Worm (Caenorhabditis elegans): ENCODE results near the gene frpr-10.

- TF ChIP-seq unc-55 (GFP tag; optimal IDR thresholded peaks at IDR 0.05) (no peak), syd-9 (tag; optimal IDR thresholded peaks at IDR 0.05) (no peak), pqm-1 (tag; optimal IDR thresholded peaks at IDR 0.05) (no peak), nfya-1 (tag; optimal IDR thresholded peaks at IDR 0.05) (peak; percentile 14), pat-9 (tag; optimal IDR thresholded peaks at IDR 0.05) (no peak), C38D4.7 (GFP tag; optimal IDR thresholded peaks at IDR 0.05) (no peak), sox-4 (tag; optimal IDR thresholded peaks at IDR 0.05) (no peak)
Observed at ce11 chrIV:7982024-7982576, 24.5 kb downstream of the frpr-10 start, which contains the start of gene arf-5.
